Worm (Caenorhabditis elegans) whole organism, L1 larva: ENCODE measurements around the gene T21E8.4.

ENCODE experiments used
- C16A3.4 ChIP-seq: fragments of 150-350 bp; optimal IDR thresholded peaks from 2 replicates; lab custom pipeline; 2014; ENCODE audit warnings: missing biosample characterization, missing genetic modification characterization
- aha-1 ChIP-seq: fragments of 150-350 bp; optimal IDR thresholded peaks from 2 replicates; lab custom pipeline; 2014; ENCODE audit warnings: missing biosample characterization, missing genetic modification characterization
- aly-2 ChIP-seq: fragments of 150-350 bp; optimal IDR thresholded peaks from 2 replicates; lab custom pipeline; 2014; ENCODE audit warnings: missing biosample characterization, missing genetic modification characterization
- ama-1 ChIP-seq: fragments of 150-350 bp; optimal IDR thresholded peaks from 2 replicates; lab custom pipeline; 2014
- blmp-1 ChIP-seq: fragments of 150-350 bp; optimal IDR thresholded peaks from 2 replicates; lab custom pipeline; 2014; ENCODE audit warnings: missing biosample characterization, missing genetic modification characterization
- ceh-8 ChIP-seq: fragments of 200-800 bp; sonication (Bioruptor generic); optimal IDR thresholded peaks from 2 replicates; lab custom pipeline; 2018; ENCODE audit warnings: mild to moderate bottlenecking, missing genetic modification characterization, moderate library complexity, missing compliant biosample characterization
- ceh-82 ChIP-seq, 3 experiments: fragments of 150-350 bp in 1 of 3; sonication (generic microtip) in 2 of 3; optimal IDR thresholded peaks; 2 replicates each; lab custom pipeline; 2014 to 2017; ENCODE audit warnings: missing biosample characterization in 3 of 3, missing genetic modification characterization in 3 of 3
- ceh-90 ChIP-seq: sonication (generic microtip); optimal IDR thresholded peaks from 2 replicates; lab custom pipeline; 2016; ENCODE audit warnings: missing genetic modification characterization, missing compliant biosample characterization
- ces-1 ChIP-seq: fragments of 150-350 bp; optimal IDR thresholded peaks from 2 replicates; lab custom pipeline; 2014; ENCODE audit warnings: missing biosample characterization, missing genetic modification reagents, missing genetic modification characterization
- dsc-1 ChIP-seq: sonication (generic microtip); optimal IDR thresholded peaks from 2 replicates; lab custom pipeline; 2016; ENCODE audit warnings: mild to moderate bottlenecking, missing genetic modification characterization, missing compliant biosample characterization
- efl-3 ChIP-seq: fragments of 200-800 bp; sonication (Bioruptor generic); optimal IDR thresholded peaks from 2 replicates; lab custom pipeline; 2018; ENCODE audit warnings: mild to moderate bottlenecking, missing genetic modification characterization, missing compliant biosample characterization
- egl-13 ChIP-seq: sonication (generic microtip); optimal IDR thresholded peaks from 2 replicates; lab custom pipeline; 2016; ENCODE audit warnings: missing genotype, missing genetic modification reagents, missing genetic modification characterization, missing compliant biosample characterization
- egl-27 ChIP-seq, 2 experiments: fragments of 150-350 bp in 1 of 2; sonication (generic microtip); optimal IDR thresholded peaks; 3 replicates each; lab custom pipeline; 2017 to 2018; ENCODE audit warnings: missing biosample characterization in 2 of 2, missing genetic modification characterization in 2 of 2, missing genetic modification reagents in 2 of 2
- elt-2 ChIP-seq: sonication (generic microtip); optimal IDR thresholded peaks from 2 replicates; lab custom pipeline; 2016; ENCODE audit warnings: missing genetic modification characterization, mild to moderate bottlenecking, inconsistent platforms, missing compliant biosample characterization, missing genetic modification reagents
- elt-3 ChIP-seq, 6 experiments: fragments of 150-350 bp in 1 of 6; sonication (generic microtip); optimal IDR thresholded peaks; 2 replicates each; lab custom pipeline; 2017 to 2018; ENCODE audit warnings: missing biosample characterization in 6 of 6, missing genetic modification characterization in 6 of 6, inconsistent platforms in 1 of 6
- fkh-10 ChIP-seq: sonication (generic microtip); optimal IDR thresholded peaks from 2 replicates; lab custom pipeline; 2017; ENCODE audit warnings: missing biosample characterization, missing genetic modification reagents, missing genetic modification characterization
- fkh-4 ChIP-seq: sonication (generic microtip); optimal IDR thresholded peaks from 2 replicates; lab custom pipeline; 2016; ENCODE audit warnings: missing compliant biosample characterization, missing genetic modification characterization, borderline replicate concordance
- fos-1 ChIP-seq: fragments of 150-350 bp; optimal IDR thresholded peaks from 2 replicates; lab custom pipeline; 2014; ENCODE audit warnings: missing biosample characterization, missing genetic modification characterization
- grh-1 ChIP-seq: fragments of 200-800 bp; sonication (Bioruptor generic); IDR thresholded peaks from 2 replicates; pipeline ENCODE4 v1.3.6; 2022; ENCODE audit warnings: missing genetic modification reagents, missing genetic modification characterization, missing compliant biosample characterization
- hlh-4 ChIP-seq: sonication (generic microtip); optimal IDR thresholded peaks from 2 replicates; lab custom pipeline; 2016; ENCODE audit warnings: mild to moderate bottlenecking, missing genetic modification characterization, missing compliant biosample characterization
- hpl-2 ChIP-seq: fragments of 150-350 bp; optimal IDR thresholded peaks from 2 replicates; lab custom pipeline; 2014; ENCODE audit warnings: missing biosample characterization, missing genetic modification reagents, missing genetic modification characterization
- lin-13 ChIP-seq: fragments of 150-350 bp; optimal IDR thresholded peaks from 2 replicates; lab custom pipeline; 2014; ENCODE audit warnings: missing biosample characterization, missing genetic modification reagents, missing genetic modification characterization
- lin-15B ChIP-seq: fragments of 150-350 bp; sonication (generic microtip); optimal IDR thresholded peaks from 3 replicates; lab custom pipeline; 2014; ENCODE audit warnings: missing biosample characterization, missing genetic modification characterization
- lin-35 ChIP-seq, 2 experiments: fragments of 150-350 bp; optimal IDR thresholded peaks; 2 replicates each; lab custom pipeline; 2014; ENCODE audit warnings: missing biosample characterization in 2 of 2, missing genetic modification characterization in 2 of 2, missing genetic modification reagents in 2 of 2
- lir-3 ChIP-seq: sonication (generic microtip); optimal IDR thresholded peaks from 2 replicates; lab custom pipeline; 2016; ENCODE audit warnings: mild to moderate bottlenecking, missing genetic modification characterization, moderate library complexity, missing compliant biosample characterization; ENCODE audit not compliant: poor library complexity
- lsy-2 ChIP-seq, 2 experiments: fragments of 150-350 bp; optimal IDR thresholded peaks; 2 replicates each; lab custom pipeline; 2014; ENCODE audit warnings: missing biosample characterization in 2 of 2, missing genetic modification characterization in 2 of 2
- mab-9 ChIP-seq: fragments of 200-800 bp; sonication (Bioruptor generic); IDR thresholded peaks from 2 replicates; pipeline ENCODE4 v1.3.6; 2022; ENCODE audit warnings: missing genetic modification reagents, missing genetic modification characterization, missing compliant biosample characterization
- mdl-1 ChIP-seq, 2 experiments: fragments of 150-350 bp; optimal IDR thresholded peaks; 2 replicates each; lab custom pipeline; 2014 to 2017; ENCODE audit warnings: missing biosample characterization in 2 of 2, missing genetic modification characterization in 2 of 2, inconsistent platforms in 1 of 2
- mef-2 ChIP-seq: fragments of 150-350 bp; optimal IDR thresholded peaks from 2 replicates; lab custom pipeline; 2014; ENCODE audit warnings: missing biosample characterization, missing genetic modification characterization
- mep-1 ChIP-seq: fragments of 150-350 bp; optimal IDR thresholded peaks from 2 replicates; lab custom pipeline; 2014; ENCODE audit warnings: missing biosample characterization, missing genetic modification characterization
- nhr-19 ChIP-seq: fragments of 200-800 bp; sonication (Bioruptor generic); conservative IDR thresholded peaks from 2 replicates; pipeline ENCODE4 v1.3.6; 2022; ENCODE audit warnings: missing genetic modification characterization, missing compliant biosample characterization
- nhr-237 ChIP-seq: fragments of 150-350 bp; optimal IDR thresholded peaks from 2 replicates; lab custom pipeline; 2014; ENCODE audit warnings: missing biosample characterization, missing genetic modification characterization
- nhr-28 ChIP-seq: fragments of 150-350 bp; optimal IDR thresholded peaks from 2 replicates; lab custom pipeline; 2014; ENCODE audit warnings: missing biosample characterization, missing genetic modification characterization
- nhr-47 ChIP-seq: sonication (generic microtip); optimal IDR thresholded peaks from 2 replicates; lab custom pipeline; 2016; ENCODE audit warnings: mild to moderate bottlenecking, missing genetic modification characterization, moderate library complexity, missing compliant biosample characterization
- nhr-77 ChIP-seq: fragments of 150-350 bp; optimal IDR thresholded peaks from 2 replicates; lab custom pipeline; 2014; ENCODE audit warnings: missing biosample characterization, missing genetic modification characterization
- nhr-84 ChIP-seq: sonication (generic microtip); optimal IDR thresholded peaks from 2 replicates; lab custom pipeline; 2017; ENCODE audit warnings: missing biosample characterization, missing genetic modification characterization
- nhr-85 ChIP-seq: sonication (generic microtip); peaks from one replicate; lab custom pipeline; 2016; ENCODE audit warnings: missing genetic modification characterization, inconsistent platforms, missing compliant biosample characterization
- nhr-90 ChIP-seq: sonication (generic microtip); optimal IDR thresholded peaks from 2 replicates; lab custom pipeline; 2016; ENCODE audit warnings: mild to moderate bottlenecking, missing genetic modification characterization, missing compliant biosample characterization; ENCODE audit not compliant: poor library complexity
- pag-3 ChIP-seq: sonication (generic microtip); optimal IDR thresholded peaks from 2 replicates; lab custom pipeline; 2017; ENCODE audit warnings: missing genetic modification characterization, mild to moderate bottlenecking, missing compliant biosample characterization, antibody characterized with exemption, borderline replicate concordance; ENCODE audit not compliant: insufficient read depth
- pax-3 ChIP-seq: fragments of 200-800 bp; sonication (Bioruptor generic); optimal IDR thresholded peaks from 2 replicates; lab custom pipeline; 2018; ENCODE audit warnings: mild to moderate bottlenecking, missing genetic modification characterization, moderate library complexity, missing compliant biosample characterization
- pqm-1 ChIP-seq: sonication (generic microtip); optimal IDR thresholded peaks from 3 replicates; lab custom pipeline; 2017; ENCODE audit warnings: missing biosample characterization, missing genetic modification characterization
- rnt-1 ChIP-seq: sonication (generic microtip); optimal IDR thresholded peaks from 2 replicates; lab custom pipeline; 2016; ENCODE audit warnings: mild to moderate bottlenecking, missing genetic modification characterization, moderate library complexity, missing compliant biosample characterization
- skn-1 ChIP-seq: fragments of 150-350 bp; optimal IDR thresholded peaks from 2 replicates; lab custom pipeline; 2014; ENCODE audit warnings: missing biosample characterization, missing genetic modification characterization
- snpc-4 ChIP-seq: fragments of 150-350 bp; optimal IDR thresholded peaks from 2 replicates; lab custom pipeline; 2014; ENCODE audit warnings: missing biosample characterization, missing genetic modification characterization
- snu-23 ChIP-seq: sonication (generic microtip); optimal IDR thresholded peaks from 2 replicates; lab custom pipeline; 2016; ENCODE audit warnings: missing genetic modification characterization, missing compliant biosample characterization
- sptf-1 ChIP-seq: fragments of 150-350 bp; optimal IDR thresholded peaks from 2 replicates; lab custom pipeline; 2014; ENCODE audit warnings: missing biosample characterization, missing genetic modification characterization
- swsn-7 ChIP-seq: sonication (generic microtip); optimal IDR thresholded peaks from 2 replicates; lab custom pipeline; 2016; ENCODE audit warnings: missing genetic modification characterization, missing compliant biosample characterization
- tbx-2 ChIP-seq: sonication (generic microtip); optimal IDR thresholded peaks from 2 replicates; lab custom pipeline; 2016; ENCODE audit warnings: missing genetic modification characterization, missing compliant biosample characterization
- tlp-1 ChIP-seq: fragments of 150-350 bp; optimal IDR thresholded peaks from 2 replicates; lab custom pipeline; 2014; ENCODE audit warnings: missing biosample characterization, missing genetic modification characterization
- unc-30 ChIP-seq: sonication (generic microtip); optimal IDR thresholded peaks from 2 replicates; lab custom pipeline; 2017; ENCODE audit warnings: missing biosample characterization, missing genetic modification characterization
- unc-86 ChIP-seq: sonication (generic microtip); optimal IDR thresholded peaks from 2 replicates; lab custom pipeline; 2016; ENCODE audit warnings: missing genetic modification characterization, missing compliant biosample characterization
- unc-98 ChIP-seq: fragments of 200-800 bp; sonication (Bioruptor generic); IDR thresholded peaks from 2 replicates; pipeline ENCODE4 v1.3.6; 2022; ENCODE audit warnings: missing genetic modification characterization, missing compliant biosample characterization
- xbp-1 ChIP-seq: sonication (generic microtip); optimal IDR thresholded peaks from 2 replicates; lab custom pipeline; 2016; ENCODE audit warnings: missing genetic modification characterization, missing compliant biosample characterization
- zip-4 ChIP-seq: fragments of 200-800 bp; sonication (Bioruptor generic); optimal IDR thresholded peaks from 2 replicates; lab custom pipeline; 2018; ENCODE audit warnings: mild to moderate bottlenecking, missing genetic modification characterization, moderate library complexity, missing compliant biosample characterization
- ztf-4 ChIP-seq: fragments of 150-350 bp; optimal IDR thresholded peaks from 2 replicates; lab custom pipeline; 2014; ENCODE audit warnings: missing biosample characterization, missing genetic modification characterization

Gene T21E8.4

DNA sequence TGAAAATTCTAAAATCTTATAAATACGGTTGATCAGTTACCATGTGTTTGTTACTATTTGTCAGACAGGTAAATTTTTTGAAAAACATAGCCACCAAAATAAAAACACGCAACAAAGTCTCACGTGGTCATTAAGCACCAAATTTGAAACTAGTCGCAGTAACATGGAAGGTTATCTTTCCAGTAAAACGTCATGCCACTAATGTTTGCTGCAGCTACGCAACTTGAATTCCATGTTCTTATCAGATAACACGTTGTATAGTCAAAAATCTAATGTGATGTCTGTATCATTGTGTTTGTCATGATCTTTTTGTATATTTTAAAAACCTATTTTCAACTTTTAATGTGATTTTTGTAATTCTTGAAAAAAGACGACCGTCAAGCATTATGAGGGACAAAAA lies 21.2 kb downstream of the T21E8.4 start:
- no peak for TF ChIP-seq ceh-8 (GFP tag; lab: Kevin White, UChicago)
- no peak for TF ChIP-seq lin-15B (tag; lab: Kevin White, UChicago)
- no peak for TF ChIP-seq unc-86
- no peak for TF ChIP-seq sptf-1
- TF ChIP-seq lin-35 (GFP tag; optimal IDR thresholded peaks at IDR 0.05; lab: Kevin White, UChicago) = peak in 1 of 2 experiments; percentile 37
- no peak for TF ChIP-seq ces-1 (GFP tag; lab: Kevin White, UChicago)
- TF ChIP-seq lsy-2 (tag; optimal IDR thresholded peaks at IDR 0.05; lab: Kevin White, UChicago) = no peak
- TF ChIP-seq efl-3 (GFP tag; lab: Kevin White, UChicago) = no peak
- TF ChIP-seq lir-3 = no peak
- TF ChIP-seq nhr-19 (GFP tag; lab: Robert Waterston, UW) = no peak
- no peak for TF ChIP-seq mab-9
- no peak for TF ChIP-seq tlp-1 (tag; lab: Kevin White, UChicago)
- TF ChIP-seq pag-3 (tag; lab: Kevin White, UChicago) = no peak
- no peak for TF ChIP-seq xbp-1 (tag; lab: Kevin White, UChicago)
- TF ChIP-seq fos-1 (tag; lab: Kevin White, UChicago) = no peak
- no peak for TF ChIP-seq unc-98 (GFP tag; lab: Robert Waterston, UW)
- TF ChIP-seq zip-4 (GFP tag; lab: Kevin White, UChicago) = no peak
- TF ChIP-seq tbx-2 (tag; lab: Kevin White, UChicago) = no peak
- peak; percentile 88 for TF ChIP-seq elt-2 (tag; lab: Kevin White, UChicago)
- TF ChIP-seq dsc-1 = no peak
- TF ChIP-seq egl-13 (tag; lab: Kevin White, UChicago) = no peak
- TF ChIP-seq hpl-2 (GFP tag; lab: Kevin White, UChicago) = no peak
- TF ChIP-seq ceh-82 (tag; optimal IDR thresholded peaks at IDR 0.05; lab: Kevin White, UChicago) = no peak
- TF ChIP-seq snu-23 (GFP tag; lab: Kevin White, UChicago) = peak; percentile 7
- TF ChIP-seq skn-1 = no peak
- no peak for TF ChIP-seq nhr-237 (tag; lab: Kevin White, UChicago)
- peak in 1 of 2 experiments; percentile 56 for TF ChIP-seq mdl-1 (tag; optimal IDR thresholded peaks at IDR 0.05; lab: Kevin White, UChicago)
- TF ChIP-seq aha-1 = no peak
- no peak for TF ChIP-seq nhr-84 (tag; lab: Kevin White, UChicago)
- no peak for TF ChIP-seq nhr-28 (tag; lab: Kevin White, UChicago)
- no peak for TF ChIP-seq mef-2 (tag; lab: Kevin White, UChicago)
- TF ChIP-seq nhr-47 (tag; lab: Kevin White, UChicago) = no peak
- no peak for TF ChIP-seq fkh-4
- TF ChIP-seq ceh-90 = no peak
- TF ChIP-seq blmp-1 (tag; lab: Kevin White, UChicago) = no peak
- no peak for TF ChIP-seq rnt-1 (tag; lab: Kevin White, UChicago)
- no peak for TF ChIP-seq nhr-77
- TF ChIP-seq swsn-7 (tag; lab: Kevin White, UChicago) = no peak
- TF ChIP-seq pqm-1 = no peak
- no peak for TF ChIP-seq pax-3 (tag; lab: Kevin White, UChicago)
- TF ChIP-seq unc-30 (tag; lab: Kevin White, UChicago) = no peak
- peak; percentile 37 for TF ChIP-seq nhr-90
- no peak for TF ChIP-seq ama-1 (lab: Kevin White, UChicago)
- TF ChIP-seq mep-1 (tag; lab: Kevin White, UChicago) = no peak
- peak; percentile 78 for TF ChIP-seq nhr-85
- TF ChIP-seq elt-3 (tag; optimal IDR thresholded peaks at IDR 0.05; lab: Kevin White, UChicago) = peak in 1 of 6 experiments; percentile 20
- TF ChIP-seq ztf-4 (tag; lab: Kevin White, UChicago) = no peak
- no peak for TF ChIP-seq hlh-4 (tag; lab: Kevin White, UChicago)
- TF ChIP-seq fkh-10 = no peak
- no peak for TF ChIP-seq lin-13 (GFP tag; lab: Kevin White, UChicago)
- no peak for TF ChIP-seq egl-27 (tag; optimal IDR thresholded peaks at IDR 0.05; lab: Kevin White, UChicago)
- TF ChIP-seq snpc-4 (tag; lab: Kevin White, UChicago) = no peak
- peak; percentile 10; the same call in 1 of the 2 replicates for TF ChIP-seq grh-1
- TF ChIP-seq aly-2 (tag; lab: Kevin White, UChicago) = no peak
- TF ChIP-seq C16A3.4 (tag; lab: Kevin White, UChicago) = no peak
